Worm (Caenorhabditis elegans): Measurements from ENCODE around the gene set-6.

Gene set-6

ce11 chrX:11934933-11935332 lies 39.5 kb downstream of the set-6 start (continued):
- TF ChIP-seq cebp-1 (GFP tag; IDR thresholded peaks at IDR 0.05) (0 out of 2 replicates have a peak, but pooled peaks have one; percentile 25), cebp-1 (tag; optimal IDR thresholded peaks at IDR 0.05) (peak; percentile 73), chd-7 (tag; optimal IDR thresholded peaks at IDR 0.05) (peak; percentile 37), ekl-4 (GFP tag; IDR thresholded peaks at IDR 0.05) (peak; percentile 63), ztf-25 (GFP tag; IDR thresholded peaks at IDR 0.05) (peak; percentile 84; the same call in 1 of the 2 replicates), ztf-3 (GFP tag; optimal IDR thresholded peaks at IDR 0.05) (no peak), repo-1 (tag; optimal IDR thresholded peaks at IDR 0.05) (peak; percentile 5), unc-62 (GFP tag; optimal IDR thresholded peaks at IDR 0.05) (no peak), B0336.3 (GFP tag; IDR thresholded peaks at IDR 0.05) (peak; percentile 66; the same call in 1 of the 2 replicates), snpc-1.1 (tag; optimal IDR thresholded peaks at IDR 0.05; ENCODE audit: insufficient read depth) (peak; percentile 53), C06A6.2 (GFP tag; conservative IDR thresholded peaks at IDR 0.05) (no peak), dpff-1 (tag; optimal IDR thresholded peaks at IDR 0.05) (no peak), lin-26 (GFP tag; IDR thresholded peaks at IDR 0.05) (no peak), dox-1 (GFP tag; IDR thresholded peaks at IDR 0.05) (peak; percentile 81; the same call in 1 of the 2 replicates), nfyb-1 (GFP tag; IDR thresholded peaks at IDR 0.05) (peak; percentile 86), Y53G8AR.9 (GFP tag; conservative IDR thresholded peaks at IDR 0.05) (0 out of 2 replicates have a peak, but pooled peaks have one; percentile 36), ama-1 (optimal IDR thresholded peaks at IDR 0.05) (no peak), ama-1 (GFP tag; optimal IDR thresholded peaks at IDR 0.05) (peak in 1 of 2 experiments; percentile 25), rec-8 (tag; optimal IDR thresholded peaks at IDR 0.05) (peak; percentile 78 to 80), attf-3 (GFP tag; conservative IDR thresholded peaks at IDR 0.05) (0 out of 2 replicates have a peak, but pooled peaks have one; percentile 16), ztf-6 (GFP tag; IDR thresholded peaks at IDR 0.05) (no peak), snpc-3.4 (tag; optimal IDR thresholded peaks at IDR 0.05) (peak; percentile 58), let-607 (tag; optimal IDR thresholded peaks at IDR 0.05) (peak in 1 of 2 experiments; percentile 54), hmg-20 (GFP tag; IDR thresholded peaks at IDR 0.05) (peak; percentile 72; the same call in 1 of the 2 replicates), F37B4.10 (GFP tag; IDR thresholded peaks at IDR 0.05) (no peak), F33H1.4 (GFP tag; IDR thresholded peaks at IDR 0.05) (no peak), ztf-22 (GFP tag; optimal IDR thresholded peaks at IDR 0.05) (no peak), mel-28 (tag; optimal IDR thresholded peaks at IDR 0.05; ENCODE audit: borderline replicate concordance) (peak; percentile 39), nfya-1 (tag; optimal IDR thresholded peaks at IDR 0.05; ENCODE audit: borderline replicate concordance, insufficient read depth) (no peak), ceh-91 (GFP tag; IDR thresholded peaks at IDR 0.05) (no peak), bed-2 (GFP tag; IDR thresholded peaks at IDR 0.05) (no peak), K12H6.12 (tag; optimal IDR thresholded peaks at IDR 0.05) (peak; percentile 19), hrde-1 (tag; optimal IDR thresholded peaks at IDR 0.05; ENCODE audit: borderline replicate concordance) (peak; percentile 18), aptf-3 (GFP tag; IDR thresholded peaks at IDR 0.05) (no peak), Y56A3A.18 (GFP tag; IDR thresholded peaks at IDR 0.05) (peak; percentile 76; the same call in 1 of the 2 replicates), Y79H2A.3 (GFP tag; conservative IDR thresholded peaks at IDR 0.05) (no peak), F23B12.7 (tag; optimal IDR thresholded peaks at IDR 0.05; ENCODE audit: insufficient read depth) (peak; percentile 45), attf-5 (GFP tag; optimal IDR thresholded peaks at IDR 0.05) (peak; percentile 43), egrh-3 (GFP tag; IDR thresholded peaks at IDR 0.05) (peak; percentile 59; the same call in 1 of the 2 replicates), hlh-12 (tag; optimal IDR thresholded peaks at IDR 0.05) (no peak), die-1 (tag; optimal IDR thresholded peaks at IDR 0.05) (peak; percentile 84), somi-1 (GFP tag; optimal IDR thresholded peaks at IDR 0.05) (peak; percentile 68), ceh-40 (GFP tag; IDR thresholded peaks at IDR 0.05) (no peak), T26A5.8 (tag; optimal IDR thresholded peaks at IDR 0.05) (peak; percentile 49), ZK185.1 (tag; optimal IDR thresholded peaks at IDR 0.05; ENCODE audit: poor library complexity, severe bottlenecking) (peak; percentile 93), lsl-1 (GFP tag; optimal IDR thresholded peaks at IDR 0.05) (peak; percentile 4), unc-130 (GFP tag; optimal IDR thresholded peaks at IDR 0.05) (peak; percentile 32)

Measured in whole organism, young adult.